Fruit fly (Drosophila melanogaster): ENCODE results near the gene Sec71.

Sec71 gene

dm6 chr2L:13833058-13833457, 39.7 kb downstream of the Sec71 start, which contains the start of the genes GatC, PolG2 and Polr2C (continued):
- no peak for TF ChIP-seq wdn (GFP tag; IDR thresholded peaks at IDR 0.05)
- peak; percentile 2 for TF ChIP-seq Max (GFP tag; optimal IDR thresholded peaks at IDR 0.05)
- peak; percentile 30; the same call in 1 of the 2 replicates for TF ChIP-seq seq (GFP tag; IDR thresholded peaks at IDR 0.05)
- TF ChIP-seq lab (GFP tag; optimal IDR thresholded peaks at IDR 0.05) = no peak
- TF ChIP-seq nerfin-1 (tag; optimal IDR thresholded peaks at IDR 0.05) = no peak
- TF ChIP-seq abd-A (tag; optimal IDR thresholded peaks at IDR 0.05) = no peak
- peak; percentile 58 for TF ChIP-seq chn (GFP tag; optimal IDR thresholded peaks at IDR 0.05)
- TF ChIP-seq Asciz (GFP tag; optimal IDR thresholded peaks at IDR 0.05) = no peak
- no peak for TF ChIP-seq Nf-YC (tag; optimal IDR thresholded peaks at IDR 0.05)
- no peak for TF ChIP-seq h (optimal IDR thresholded peaks at IDR 0.05)
- no peak for TF ChIP-seq psq (GFP tag; optimal IDR thresholded peaks at IDR 0.05)
- peak; percentile 46 for TF ChIP-seq Ets97D (GFP tag; optimal IDR thresholded peaks at IDR 0.05)
- no peak for TF ChIP-seq otp (GFP tag; IDR thresholded peaks at IDR 0.05)
- peak; percentile 81 for TF ChIP-seq nerfin-2 (GFP tag; IDR thresholded peaks at IDR 0.05; ENCODE audit: partially characterized antibody)
- TF ChIP-seq CG10959 (GFP tag; IDR thresholded peaks at IDR 0.05) = no peak
- peak; percentile 35 for TF ChIP-seq jumu (GFP tag; optimal IDR thresholded peaks at IDR 0.05)
- TF ChIP-seq CG10979 (tag; optimal IDR thresholded peaks at IDR 0.05) = no peak
- peak; percentile 35 for TF ChIP-seq CG10267 (tag; optimal IDR thresholded peaks at IDR 0.05)
- TF ChIP-seq ci (GFP tag; IDR thresholded peaks at IDR 0.05) = peak; percentile 49
- no peak for TF ChIP-seq ro (GFP tag; IDR thresholded peaks at IDR 0.05)
- TF ChIP-seq sd (tag; optimal IDR thresholded peaks at IDR 0.05) = no peak
- TF ChIP-seq CG5180 (GFP tag; optimal IDR thresholded peaks at IDR 0.05) = no peak
- TF ChIP-seq sqz (GFP tag; optimal IDR thresholded peaks at IDR 0.05) = no peak
- TF ChIP-seq CHES-1-like (GFP tag; optimal IDR thresholded peaks at IDR 0.05) = peak; percentile 72
- TF ChIP-seq Tbp (GFP tag; optimal IDR thresholded peaks at IDR 0.05) = no peak
- TF ChIP-seq en (GFP tag; optimal IDR thresholded peaks at IDR 0.05) = no peak
- TF ChIP-seq Usf (GFP tag; optimal IDR thresholded peaks at IDR 0.05) = no peak
- TF ChIP-seq Dad (GFP tag; optimal IDR thresholded peaks at IDR 0.05) = no peak
- no peak for TF ChIP-seq CG15479 (GFP tag; optimal IDR thresholded peaks at IDR 0.05)
- TF ChIP-seq ranshi (GFP tag; IDR thresholded peaks at IDR 0.05) = no peak
- TF ChIP-seq ap (GFP tag; IDR thresholded peaks at IDR 0.05) = no peak
- TF ChIP-seq cad (GFP tag; optimal IDR thresholded peaks at IDR 0.05) = no peak
- no peak for TF ChIP-seq Fer2 (tag; optimal IDR thresholded peaks at IDR 0.05)
- TF ChIP-seq Nf-YA (GFP tag; IDR thresholded peaks at IDR 0.05) = no peak
- TF ChIP-seq CG31388 (GFP tag; optimal IDR thresholded peaks at IDR 0.05) = no peak
- TF ChIP-seq slbo (GFP tag; IDR thresholded peaks at IDR 0.05) = peak; percentile 76
- peak; percentile 47; the same call in 1 of the 3 replicates for TF ChIP-seq ken (GFP tag; IDR thresholded peaks at IDR 0.05)
- peak; percentile 52 for TF ChIP-seq sug (tag; optimal IDR thresholded peaks at IDR 0.05)
- TF ChIP-seq CG7745 (tag; optimal IDR thresholded peaks at IDR 0.05) = no peak
- TF ChIP-seq tio (GFP tag; optimal IDR thresholded peaks at IDR 0.05) = no peak
- TF ChIP-seq CG13894 (tag; optimal IDR thresholded peaks at IDR 0.05) = no peak
- TF ChIP-seq CG7839 (tag; optimal IDR thresholded peaks at IDR 0.05) = no peak
- no peak for TF ChIP-seq cas (GFP tag; IDR thresholded peaks at IDR 0.05)
- TF ChIP-seq chm (GFP tag; IDR thresholded peaks at IDR 0.05) = no peak
- TF ChIP-seq ttk (GFP tag; IDR thresholded peaks at IDR 0.05) = peak; percentile 10; the same call in 1 of the 2 replicates
- TF ChIP-seq YL-1 (GFP tag; optimal IDR thresholded peaks at IDR 0.05) = peak; percentile 62
- TF ChIP-seq exex (tag; optimal IDR thresholded peaks at IDR 0.05) = no peak
- TF ChIP-seq ab (GFP tag; optimal IDR thresholded peaks at IDR 0.05) = peak; percentile 14
- TF ChIP-seq org-1 (GFP tag; optimal IDR thresholded peaks at IDR 0.05) = no peak
- peak; percentile 40 for TF ChIP-seq CG9817 (tag; optimal IDR thresholded peaks at IDR 0.05)
- TF ChIP-seq CG2875 (GFP tag; optimal IDR thresholded peaks at IDR 0.05) = no peak
- no peak for TF ChIP-seq CG16779 (GFP tag; IDR thresholded peaks at IDR 0.05)
- no peak for TF ChIP-seq CG2889 (GFP tag; IDR thresholded peaks at IDR 0.05)

All from whole organism, embryonic.